Worm (Caenorhabditis elegans): Measurements from ENCODE around the gene abcf-2.

ce11 chrIII:13435570-13435969 is 26.5 kb downstream of the abcf-2 start, which contains the start of gene F45G2.8:
- no peak for TF ChIP-seq flt-1 (GFP tag; IDR thresholded peaks at IDR 0.05)
- TF ChIP-seq med-1 (GFP tag; optimal IDR thresholded peaks at IDR 0.05; ENCODE audit: insufficient read depth) = no peak
- no peak for TF ChIP-seq klf-2 (GFP tag; conservative IDR thresholded peaks at IDR 0.05)
- TF ChIP-seq cog-1 (tag; optimal IDR thresholded peaks at IDR 0.05) = no peak
- TF ChIP-seq ref-1 (GFP tag; conservative IDR thresholded peaks at IDR 0.05) = no peak
- TF ChIP-seq ztf-29 (GFP tag; IDR thresholded peaks at IDR 0.05) = no peak
- TF ChIP-seq T22C8.4 (GFP tag; IDR thresholded peaks at IDR 0.05) = no peak
- TF ChIP-seq tab-1 (GFP tag; IDR thresholded peaks at IDR 0.05) = no peak
